3 worm cellular contexts compared by ENCODE assay signal in the genomic region with DNA sequence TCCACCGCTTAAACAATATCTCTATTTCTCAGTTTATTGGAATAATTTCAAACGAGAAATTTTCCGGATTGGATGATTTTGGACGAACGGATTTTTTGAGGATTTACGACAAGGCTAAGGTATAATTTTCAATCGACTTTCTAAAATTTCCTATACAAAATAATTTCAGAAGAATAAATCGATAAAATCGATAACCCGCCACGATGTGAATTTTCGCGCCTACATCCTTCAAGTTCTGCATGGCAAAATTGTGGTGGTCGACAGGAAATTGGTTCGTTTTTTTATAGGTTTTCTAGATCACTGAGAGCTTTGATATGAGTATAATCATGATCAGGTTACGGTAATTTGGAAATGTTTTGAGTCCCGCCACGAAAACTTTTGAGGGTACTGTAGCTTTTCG.
A peak's percentile ranks its signal among the peaks of the same experiment; 100 is the strongest.
TF ChIP-seq lines count a peak whose summit lies in the region.

No protein-coding gene starts in this region.

TF ChIP-seq in whole organism, L3 larva, 47 proteins besides CTCF, POLR2A, EP300 and RAD21:
- TF ChIP-seq ceh-28 (tag; optimal IDR thresholded peaks at IDR 0.05; lab: Kevin White, UChicago) = peak; percentile 30
- TF ChIP-seq nhr-23 (tag; optimal IDR thresholded peaks at IDR 0.05; lab: Kevin White, UChicago) = no peak

TF ChIP-seq in whole organism, L4 larva, 104 proteins besides CTCF, POLR2A, EP300 and RAD21:
- no peak for TF ChIP-seq zip-11 (GFP tag; IDR thresholded peaks at IDR 0.05; lab: Robert Waterston, UW)
- no peak for TF ChIP-seq Y5F2A.4 (GFP tag; optimal IDR thresholded peaks at IDR 0.05; lab: Kevin White, UChicago)
- TF ChIP-seq aha-1 (tag; lab: Kevin White, UChicago) = peak; percentile 73
- peak; percentile 20 for TF ChIP-seq ceh-28 (tag; optimal IDR thresholded peaks at IDR 0.05; lab: Kevin White, UChicago)
- TF ChIP-seq unc-62 (GFP tag; optimal IDR thresholded peaks at IDR 0.05 in 1 of 2; lab: Kevin White, UChicago) = peak in 1 of 2 experiments; percentile 51
- no peak for TF ChIP-seq unc-62 (tag; optimal IDR thresholded peaks at IDR 0.05; lab: Kevin White, UChicago)

TF ChIP-seq in whole organism, midembryonic, 9 proteins besides CTCF, POLR2A, EP300 and RAD21:
- TF ChIP-seq med-1 (GFP tag; optimal IDR thresholded peaks at IDR 0.05; lab: Kevin White, UChicago; ENCODE audit: insufficient read depth) = no peak
- TF ChIP-seq klf-2 (GFP tag; conservative IDR thresholded peaks at IDR 0.05; lab: Robert Waterston, UW) = no peak
- 0 out of 2 replicates have a peak, but pooled peaks have one; percentile 52 for TF ChIP-seq T22C8.4 (GFP tag; IDR thresholded peaks at IDR 0.05; lab: Robert Waterston, UW)
- TF ChIP-seq cog-1 (tag; optimal IDR thresholded peaks at IDR 0.05; lab: Kevin White, UChicago) = no peak
- no peak for TF ChIP-seq ztf-29 (GFP tag; IDR thresholded peaks at IDR 0.05; lab: Robert Waterston, UW)
